Fruit fly (Drosophila melanogaster) whole organism, embryonic: ENCODE data around the gene Wdfy2.
A peak's percentile ranks its signal among the peaks of the same experiment; 100 is the strongest.

Source experiments
- D19A ChIP-seq: fragments of 200-800 bp; optimal IDR thresholded peaks from 3 replicates; lab custom pipeline; 2019; ENCODE audit warnings: missing biosample characterization, mild to moderate bottlenecking, missing genetic modification characterization, moderate library complexity
- ash1 ChIP-seq: fragments of 200-800 bp; sonication (Bioruptor generic); optimal IDR thresholded peaks from 2 replicates; lab custom pipeline; 2018; ENCODE audit warnings: missing biosample characterization, mild to moderate bottlenecking, missing genetic modification characterization
- hbn ChIP-seq: fragments of 200-800 bp; sonication (Bioruptor generic); IDR thresholded peaks from 2 replicates; pipeline ENCODE4 v1.3.6; 2022; ENCODE audit warnings: missing biosample characterization, missing genetic modification characterization; ENCODE audit not compliant: partially characterized antibody

DNA sequence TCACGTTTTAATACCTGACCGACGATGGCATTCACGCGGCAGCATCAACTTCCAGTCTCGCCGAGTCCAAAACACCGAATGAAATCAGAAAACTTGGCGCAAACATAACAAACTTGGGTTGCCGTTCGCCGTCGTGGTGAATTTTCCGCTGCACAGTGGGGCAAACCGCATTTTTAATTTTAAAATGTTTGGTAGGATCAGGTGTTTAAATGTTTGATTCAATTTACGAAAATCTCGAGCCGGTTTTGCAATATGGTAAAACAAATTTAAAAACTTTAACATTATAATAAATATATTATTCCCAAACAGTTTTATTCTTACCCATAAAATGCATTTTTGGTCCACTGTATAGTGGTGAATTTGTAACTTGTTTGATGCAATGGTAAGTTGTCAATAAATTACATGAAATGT, 51.2 kb downstream of the Wdfy2 start, which contains the start of gene RluA-1:
- TF ChIP-seq ash1 (GFP tag; lab: Kevin White, UChicago) (peak; percentile 87), D19A (tag; lab: Kevin White, UChicago) (peak; percentile 95), hbn (GFP tag; lab: Robert Waterston, UW) (peak; percentile 53; the same call in 1 of the 2 replicates)
